Worm (Caenorhabditis elegans): Measurements from ENCODE around the gene R193.1.

Gene R193.1

ce11 chrX:1122198-1122597 lies 32.5 kb upstream of the R193.1 start:
- TF ChIP-seq klf-2 (GFP tag; conservative IDR thresholded peaks at IDR 0.05) (no peak), cog-1 (tag; optimal IDR thresholded peaks at IDR 0.05) (no peak), med-1 (GFP tag; optimal IDR thresholded peaks at IDR 0.05; ENCODE audit: insufficient read depth) (no peak), tab-1 (GFP tag; IDR thresholded peaks at IDR 0.05) (no peak), ztf-29 (GFP tag; IDR thresholded peaks at IDR 0.05) (no peak), T22C8.4 (GFP tag; IDR thresholded peaks at IDR 0.05) (no peak)

- no peak for TF ChIP-seq tab-1 (GFP tag; IDR thresholded peaks at IDR 0.05)
Observed at ce11 chrX:1123471-1123870, 31.3 kb upstream of the R193.1 start.

ce11 chrX:1124146-1124545 lies 30.6 kb upstream of the R193.1 start, which contains the start of gene C05D9.9:
C05D9.9 (minus strand) TSS chrX:1124246.
- TF ChIP-seq tab-1 (GFP tag; IDR thresholded peaks at IDR 0.05) (no peak), ztf-23 (GFP tag; IDR thresholded peaks at IDR 0.05) (no peak), T22C8.4 (GFP tag; IDR thresholded peaks at IDR 0.05) (no peak), cog-1 (tag; optimal IDR thresholded peaks at IDR 0.05) (no peak), med-1 (GFP tag; optimal IDR thresholded peaks at IDR 0.05; ENCODE audit: insufficient read depth) (no peak), ref-1 (GFP tag; conservative IDR thresholded peaks at IDR 0.05) (no peak), klf-2 (GFP tag; conservative IDR thresholded peaks at IDR 0.05) (no peak), flt-1 (GFP tag; IDR thresholded peaks at IDR 0.05) (no peak), ztf-29 (GFP tag; IDR thresholded peaks at IDR 0.05) (no peak)

- TF ChIP-seq cog-1 (tag; optimal IDR thresholded peaks at IDR 0.05) (no peak), flt-1 (GFP tag; IDR thresholded peaks at IDR 0.05) (no peak), ref-1 (GFP tag; conservative IDR thresholded peaks at IDR 0.05) (no peak), ztf-23 (GFP tag; IDR thresholded peaks at IDR 0.05) (no peak), ztf-29 (GFP tag; IDR thresholded peaks at IDR 0.05) (no peak), klf-2 (GFP tag; conservative IDR thresholded peaks at IDR 0.05) (no peak), T22C8.4 (GFP tag; IDR thresholded peaks at IDR 0.05) (no peak), med-1 (GFP tag; optimal IDR thresholded peaks at IDR 0.05; ENCODE audit: insufficient read depth) (no peak), tab-1 (GFP tag; IDR thresholded peaks at IDR 0.05) (no peak)
Observed at ce11 chrX:1125426-1125825, 29.3 kb upstream of the R193.1 start, which contains the start of gene lmp-2. lmp-2 (plus strand) TSS chrX:1125615.

ce11 chrX:1126207-1126606 lies 28.5 kb upstream of the R193.1 start:
- TF ChIP-seq ref-1 (GFP tag; conservative IDR thresholded peaks at IDR 0.05) (no peak), ztf-23 (GFP tag; IDR thresholded peaks at IDR 0.05) (no peak)

ce11 chrX:1128503-1129036 lies 26.2 kb upstream of the R193.1 start, which contains the start of gene snx-1:
snx-1 (plus strand) TSS chrX:1128986.
- TF ChIP-seq med-1 (GFP tag; optimal IDR thresholded peaks at IDR 0.05; ENCODE audit: insufficient read depth), result no peak
- TF ChIP-seq tab-1 (GFP tag; IDR thresholded peaks at IDR 0.05), result no peak
- TF ChIP-seq ref-1 (GFP tag; conservative IDR thresholded peaks at IDR 0.05), result no peak
- no peak for TF ChIP-seq ztf-29 (GFP tag; IDR thresholded peaks at IDR 0.05)
- TF ChIP-seq flt-1 (GFP tag; IDR thresholded peaks at IDR 0.05), result peak; percentile 52; the same call in 1 of the 2 replicates

ce11 chrX:1141617-1142016 lies 13.1 kb upstream of the R193.1 start:
- TF ChIP-seq ref-1 (GFP tag; conservative IDR thresholded peaks at IDR 0.05) (no peak), flt-1 (GFP tag; IDR thresholded peaks at IDR 0.05) (no peak), T22C8.4 (GFP tag; IDR thresholded peaks at IDR 0.05) (no peak), med-1 (GFP tag; optimal IDR thresholded peaks at IDR 0.05; ENCODE audit: insufficient read depth) (no peak), klf-2 (GFP tag; conservative IDR thresholded peaks at IDR 0.05) (no peak), tab-1 (GFP tag; IDR thresholded peaks at IDR 0.05) (no peak), cog-1 (tag; optimal IDR thresholded peaks at IDR 0.05) (no peak), ztf-29 (GFP tag; IDR thresholded peaks at IDR 0.05) (no peak), ztf-23 (GFP tag; IDR thresholded peaks at IDR 0.05) (no peak)

- TF ChIP-seq ref-1 (GFP tag; conservative IDR thresholded peaks at IDR 0.05), result no peak
Observed at ce11 chrX:1147394-1147793, 7.4 kb upstream of the R193.1 start.

- TF ChIP-seq tab-1 (GFP tag; IDR thresholded peaks at IDR 0.05), result no peak
- TF ChIP-seq flt-1 (GFP tag; IDR thresholded peaks at IDR 0.05), result no peak
- TF ChIP-seq ztf-23 (GFP tag; IDR thresholded peaks at IDR 0.05), result no peak
Observed at ce11 chrX:1148438-1148837, 6.3 kb upstream of the R193.1 start, which contains the start of the genes R193.2 and R193.6. R193.2 (minus strand) TSS chrX:1148585. R193.6 (plus strand) TSS chrX:1148787.

- TF ChIP-seq klf-2 (GFP tag; conservative IDR thresholded peaks at IDR 0.05), result no peak
- TF ChIP-seq ref-1 (GFP tag; conservative IDR thresholded peaks at IDR 0.05), result no peak
- TF ChIP-seq T22C8.4 (GFP tag; IDR thresholded peaks at IDR 0.05), result no peak
- no peak for TF ChIP-seq ztf-29 (GFP tag; IDR thresholded peaks at IDR 0.05)
- TF ChIP-seq cog-1 (tag; optimal IDR thresholded peaks at IDR 0.05), result no peak
- no peak for TF ChIP-seq tab-1 (GFP tag; IDR thresholded peaks at IDR 0.05)
- TF ChIP-seq med-1 (GFP tag; optimal IDR thresholded peaks at IDR 0.05; ENCODE audit: insufficient read depth), result no peak
- no peak for TF ChIP-seq ztf-23 (GFP tag; IDR thresholded peaks at IDR 0.05)
- no peak for TF ChIP-seq flt-1 (GFP tag; IDR thresholded peaks at IDR 0.05)
Observed at ce11 chrX:1162019-1162418, 7.3 kb downstream of the R193.1 start, which contains the start of gene tmc-1. tmc-1 (plus strand) TSS chrX:1162207.

- TF ChIP-seq tab-1 (GFP tag; IDR thresholded peaks at IDR 0.05), result no peak
- TF ChIP-seq flt-1 (GFP tag; IDR thresholded peaks at IDR 0.05), result no peak
- TF ChIP-seq ztf-29 (GFP tag; IDR thresholded peaks at IDR 0.05), result no peak
- TF ChIP-seq ref-1 (GFP tag; conservative IDR thresholded peaks at IDR 0.05), result no peak
- no peak for TF ChIP-seq T22C8.4 (GFP tag; IDR thresholded peaks at IDR 0.05)
Observed at ce11 chrX:1167234-1167633, 12.5 kb downstream of the R193.1 start.
